ENCODE assay signal across 1 fruit fly cellular context in the genomic region with DNA sequence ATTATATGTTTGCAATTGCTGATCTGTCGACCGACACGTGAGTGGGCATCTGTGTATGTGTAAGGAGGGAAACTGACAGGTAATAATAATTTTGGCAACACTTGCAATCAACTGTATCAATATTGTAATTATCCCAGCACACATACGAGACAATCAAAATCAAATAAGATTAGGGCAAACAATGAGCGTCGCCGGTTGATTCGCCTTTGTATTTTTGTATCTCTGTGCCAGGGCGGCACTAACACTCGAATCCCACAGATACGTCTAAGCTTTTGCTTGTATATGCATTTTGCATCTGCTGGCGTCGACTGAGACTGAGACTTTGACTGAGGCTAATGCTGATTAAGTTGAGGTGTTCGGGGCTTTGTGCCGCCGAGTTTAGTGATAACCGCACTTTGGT.
TF ChIP-seq lines count a peak whose summit lies in the region.

A gene (plus strand): TSS at position 380 of the 400 bp plus-strand sequence.

TF ChIP-seq in whole organism, embryonic, 481 proteins besides CTCF, POLR2A, EP300 and RAD21 (continued from another document):
- TF ChIP-seq CG3726 (GFP tag; IDR thresholded peaks at IDR 0.05; lab: Robert Waterston, UW) = no peak
- no peak for TF ChIP-seq CG4424 (GFP tag; optimal IDR thresholded peaks at IDR 0.05; lab: Kevin White, UChicago)
- no peak for TF ChIP-seq Camta (GFP tag; optimal IDR thresholded peaks at IDR 0.05; lab: Kevin White, UChicago)
- 0 out of 3 replicates have a peak, but pooled peaks have one; percentile 33 for TF ChIP-seq ci (GFP tag; IDR thresholded peaks at IDR 0.05; lab: Robert Waterston, UW)
- TF ChIP-seq Sox100B (GFP tag; optimal IDR thresholded peaks at IDR 0.05; lab: Kevin White, UChicago) = no peak
- TF ChIP-seq Usf (GFP tag; optimal IDR thresholded peaks at IDR 0.05; lab: Kevin White, UChicago) = no peak
- no peak for TF ChIP-seq sim (GFP tag; IDR thresholded peaks at IDR 0.05; lab: Robert Waterston, UW)
- peak; percentile 20 for TF ChIP-seq nau (GFP tag; optimal IDR thresholded peaks at IDR 0.05; lab: Kevin White, UChicago)
- no peak for TF ChIP-seq en (GFP tag; optimal IDR thresholded peaks at IDR 0.05; lab: Kevin White, UChicago)
- TF ChIP-seq Nf-YA (GFP tag; IDR thresholded peaks at IDR 0.05; lab: Robert Waterston, UW) = no peak
- TF ChIP-seq CG12219 (GFP tag; optimal IDR thresholded peaks at IDR 0.05; lab: Kevin White, UChicago) = no peak
- no peak for TF ChIP-seq Chrac-16 (GFP tag; optimal IDR thresholded peaks at IDR 0.05; lab: Kevin White, UChicago)
- no peak for TF ChIP-seq unc-4 (GFP tag; IDR thresholded peaks at IDR 0.05; lab: Robert Waterston, UW; ENCODE audit: partially characterized antibody)
- peak; percentile 47 for TF ChIP-seq sens (GFP tag; lab: Kevin White, UChicago)
- TF ChIP-seq ATbp (GFP tag; optimal IDR thresholded peaks at IDR 0.05; lab: Kevin White, UChicago) = peak; percentile 6
- no peak for TF ChIP-seq kay (GFP tag; optimal IDR thresholded peaks at IDR 0.05; lab: Kevin White, UChicago)
- TF ChIP-seq unpg (GFP tag; optimal IDR thresholded peaks at IDR 0.05; lab: Kevin White, UChicago) = no peak
- TF ChIP-seq mld (GFP tag; IDR thresholded peaks at IDR 0.05; lab: Robert Waterston, UW; ENCODE audit: partially characterized antibody) = no peak
- no peak for TF ChIP-seq CG2712 (tag; optimal IDR thresholded peaks at IDR 0.05; lab: Kevin White, UChicago)
- TF ChIP-seq inv (GFP tag; IDR thresholded peaks at IDR 0.05; lab: Robert Waterston, UW; ENCODE audit: partially characterized antibody) = no peak
- TF ChIP-seq CG13123 (GFP tag; optimal IDR thresholded peaks at IDR 0.05; lab: Kevin White, UChicago) = no peak
- TF ChIP-seq h (optimal IDR thresholded peaks at IDR 0.05; lab: Kevin White, UChicago) = no peak
- peak; percentile 28 for TF ChIP-seq CG15514 (GFP tag; optimal IDR thresholded peaks at IDR 0.05; lab: Kevin White, UChicago)
- TF ChIP-seq Med (GFP tag; lab: Kevin White, UChicago) = peak; percentile 59
- no peak for TF ChIP-seq CG11723 (GFP tag; optimal IDR thresholded peaks at IDR 0.05; lab: Kevin White, UChicago)
- peak; percentile 39 for TF ChIP-seq CG18599 (GFP tag; optimal IDR thresholded peaks at IDR 0.05; lab: Kevin White, UChicago)
- TF ChIP-seq tup (GFP tag; optimal IDR thresholded peaks at IDR 0.05; lab: Kevin White, UChicago) = no peak
- no peak for TF ChIP-seq CG15696 (tag; optimal IDR thresholded peaks at IDR 0.05; lab: Kevin White, UChicago)
- no peak for TF ChIP-seq Trl (optimal IDR thresholded peaks at IDR 0.05; lab: Kevin White, UChicago)
- no peak for TF ChIP-seq Trl (GFP tag; optimal IDR thresholded peaks at IDR 0.05; lab: Kevin White, UChicago)
- TF ChIP-seq ken (GFP tag; IDR thresholded peaks at IDR 0.05; lab: Robert Waterston, UW) = no peak
- no peak for TF ChIP-seq Ada2b (GFP tag; IDR thresholded peaks at IDR 0.05; lab: Robert Waterston, UW)
- TF ChIP-seq Asciz (GFP tag; optimal IDR thresholded peaks at IDR 0.05; lab: Kevin White, UChicago) = peak; percentile 7
- TF ChIP-seq CG6813 (GFP tag; optimal IDR thresholded peaks at IDR 0.05; lab: Kevin White, UChicago) = peak; percentile 16
- no peak for TF ChIP-seq CG14710 (tag; optimal IDR thresholded peaks at IDR 0.05; lab: Kevin White, UChicago)
- no peak for TF ChIP-seq dm (GFP tag; optimal IDR thresholded peaks at IDR 0.05; lab: Kevin White, UChicago)
